Worm (Caenorhabditis elegans) whole organism, late embryonic: ENCODE results near the gene mam-5.
A peak's percentile ranks its signal among the peaks of the same experiment; 100 is the strongest.

ENCODE experiments used
- C08G9.2 ChIP-seq: sonication (generic microtip); optimal IDR thresholded peaks from 2 replicates; lab custom pipeline; 2016; ENCODE audit warnings: mild to moderate bottlenecking, missing genetic modification characterization, moderate library complexity, missing compliant biosample characterization
- F13H6.1 ChIP-seq: sonication (generic microtip); optimal IDR thresholded peaks from 2 replicates; lab custom pipeline; 2016; ENCODE audit warnings: missing genetic modification characterization, missing compliant biosample characterization
- Y22D7AL.16 ChIP-seq: sonication (generic microtip); optimal IDR thresholded peaks from 2 replicates; lab custom pipeline; 2016; ENCODE audit warnings: missing genetic modification characterization, missing compliant biosample characterization
- ceh-14 ChIP-seq: sonication (generic microtip); optimal IDR thresholded peaks from 2 replicates; lab custom pipeline; 2016; ENCODE audit warnings: missing genotype, missing genetic modification characterization, missing compliant biosample characterization
- ceh-18 ChIP-seq: sonication (generic microtip); optimal IDR thresholded peaks from 2 replicates; lab custom pipeline; 2016; ENCODE audit warnings: missing genetic modification characterization, missing compliant biosample characterization
- ceh-19 ChIP-seq: fragments of 200-800 bp; sonication (Bioruptor generic); optimal IDR thresholded peaks from 2 replicates; lab custom pipeline; 2018; ENCODE audit warnings: mild to moderate bottlenecking, missing genetic modification characterization, missing compliant biosample characterization
- ceh-2 ChIP-seq: sonication (generic microtip); optimal IDR thresholded peaks from 2 replicates; lab custom pipeline; 2016; ENCODE audit warnings: missing genotype, missing genetic modification characterization, missing compliant biosample characterization
- ceh-31 ChIP-seq: sonication (generic microtip); optimal IDR thresholded peaks from 2 replicates; lab custom pipeline; 2016; ENCODE audit warnings: missing genetic modification characterization, missing compliant biosample characterization
- ceh-34 ChIP-seq: sonication (generic microtip); optimal IDR thresholded peaks from 2 replicates; lab custom pipeline; 2016; ENCODE audit warnings: mild to moderate bottlenecking, missing genetic modification characterization, missing compliant biosample characterization
- ceh-6 ChIP-seq: fragments of 200-800 bp; sonication (Bioruptor generic); optimal IDR thresholded peaks from 2 replicates; lab custom pipeline; 2018; ENCODE audit warnings: mild to moderate bottlenecking, missing genetic modification characterization, missing compliant biosample characterization
- ceh-9 ChIP-seq: sonication (generic microtip); optimal IDR thresholded peaks from 2 replicates; lab custom pipeline; 2016; ENCODE audit warnings: mild to moderate bottlenecking, missing genetic modification characterization, inconsistent platforms, missing compliant biosample characterization
- dmd-4 ChIP-seq: sonication (generic microtip); optimal IDR thresholded peaks from 2 replicates; lab custom pipeline; 2016; ENCODE audit warnings: borderline replicate concordance, missing genetic modification characterization, missing compliant biosample characterization
- elt-4 ChIP-seq: sonication (generic microtip); optimal IDR thresholded peaks from 2 replicates; lab custom pipeline; 2016; ENCODE audit warnings: missing genetic modification characterization, missing compliant biosample characterization
- ets-4 ChIP-seq: sonication (generic microtip); optimal IDR thresholded peaks from 2 replicates; lab custom pipeline; 2016; ENCODE audit warnings: missing genetic modification characterization, missing compliant biosample characterization
- fax-1 ChIP-seq: sonication (generic microtip); optimal IDR thresholded peaks from 2 replicates; lab custom pipeline; 2016; ENCODE audit warnings: missing genotype, missing genetic modification characterization, missing compliant biosample characterization
- gmeb-2 ChIP-seq: sonication (generic microtip); optimal IDR thresholded peaks from 2 replicates; lab custom pipeline; 2016; ENCODE audit warnings: missing genetic modification characterization, inconsistent platforms, missing compliant biosample characterization
- hlh-8 ChIP-seq: sonication (generic microtip); optimal IDR thresholded peaks from 2 replicates; lab custom pipeline; 2016; ENCODE audit warnings: missing genotype, missing genetic modification characterization, missing compliant biosample characterization
- lim-6 ChIP-seq: sonication (generic microtip); optimal IDR thresholded peaks from 2 replicates; lab custom pipeline; 2016; ENCODE audit warnings: missing genetic modification characterization, missing compliant biosample characterization
- madf-2 ChIP-seq: sonication (generic microtip); optimal IDR thresholded peaks from 2 replicates; lab custom pipeline; 2017; ENCODE audit warnings: missing genetic modification characterization, missing compliant biosample characterization
- mec-3 ChIP-seq: sonication (generic microtip); optimal IDR thresholded peaks from 2 replicates; lab custom pipeline; 2016; ENCODE audit warnings: borderline replicate concordance, missing genetic modification characterization, missing compliant biosample characterization
- nfya-1 ChIP-seq: sonication (generic microtip); optimal IDR thresholded peaks from 2 replicates; lab custom pipeline; 2017; ENCODE audit warnings: missing genetic modification characterization, mild to moderate bottlenecking, missing compliant biosample characterization, antibody characterized with exemption, moderate library complexity
- nhr-11 ChIP-seq: fragments of 150-350 bp; optimal IDR thresholded peaks from 2 replicates; lab custom pipeline; 2014; ENCODE audit warnings: missing biosample characterization, missing genetic modification characterization
- pag-3 ChIP-seq: sonication (generic microtip); optimal IDR thresholded peaks from 2 replicates; lab custom pipeline; 2016; ENCODE audit warnings: missing compliant biosample characterization, missing genetic modification characterization, borderline replicate concordance
- pqm-1 ChIP-seq: sonication (generic microtip); optimal IDR thresholded peaks from 2 replicates; lab custom pipeline; 2016; ENCODE audit warnings: missing genetic modification characterization, missing compliant biosample characterization
- pros-1 ChIP-seq: fragments of 150-350 bp; optimal IDR thresholded peaks from 2 replicates; lab custom pipeline; 2014; ENCODE audit warnings: missing biosample characterization, missing genetic modification reagents, missing genetic modification characterization
- ref-2 ChIP-seq: sonication (generic microtip); optimal IDR thresholded peaks from 2 replicates; lab custom pipeline; 2016; ENCODE audit warnings: missing genetic modification characterization, missing compliant biosample characterization
- rnt-1 ChIP-seq: sonication (generic microtip); optimal IDR thresholded peaks from 2 replicates; lab custom pipeline; 2016; ENCODE audit warnings: missing genetic modification characterization, missing compliant biosample characterization
- sdc-2 ChIP-seq: sonication (generic microtip); optimal IDR thresholded peaks from 2 replicates; lab custom pipeline; 2016; ENCODE audit warnings: missing genotype, missing genetic modification characterization, missing compliant biosample characterization
- sox-2 ChIP-seq: fragments of 200-800 bp; sonication (Bioruptor generic); IDR thresholded peaks from 2 replicates; pipeline ENCODE4 v1.3.6; 2022; ENCODE audit warnings: missing genetic modification reagents, missing genetic modification characterization, missing compliant biosample characterization
- syd-9 ChIP-seq: sonication (generic microtip); optimal IDR thresholded peaks from 2 replicates; lab custom pipeline; 2016; ENCODE audit warnings: mild to moderate bottlenecking, missing genetic modification characterization, moderate library complexity, missing compliant biosample characterization
- tbx-2 ChIP-seq: sonication (generic microtip); optimal IDR thresholded peaks from 2 replicates; lab custom pipeline; 2016; ENCODE audit warnings: missing genetic modification characterization, missing compliant biosample characterization
- tbx-7 ChIP-seq: sonication (generic microtip); optimal IDR thresholded peaks from 2 replicates; lab custom pipeline; 2016; ENCODE audit warnings: missing genotype, missing genetic modification characterization, missing compliant biosample characterization
- unc-3 ChIP-seq, 2 experiments: fragments of 200-800 bp in 1 of 2; sonication (Bioruptor generic) in 1 of 2; sonication (generic microtip) in 1 of 2; conservative IDR thresholded peaks in 1 of 2; optimal IDR thresholded peaks in 1 of 2; 2 replicates each; pipeline versions ENCODE4 v1.3.6 to Lab custom; 2016 to 2022; ENCODE audit warnings: missing compliant biosample characterization in 2 of 2, missing genetic modification characterization in 2 of 2, missing genetic modification reagents in 1 of 2
- unc-42 ChIP-seq: sonication (generic microtip); optimal IDR thresholded peaks from 2 replicates; lab custom pipeline; 2016; ENCODE audit warnings: missing genotype, missing genetic modification characterization, missing compliant biosample characterization
- zip-5 ChIP-seq: sonication (generic microtip); optimal IDR thresholded peaks from 2 replicates; lab custom pipeline; 2016; ENCODE audit warnings: missing genetic modification characterization, missing compliant biosample characterization
- ztf-16 ChIP-seq: sonication (generic microtip); optimal IDR thresholded peaks from 2 replicates; lab custom pipeline; 2017; ENCODE audit warnings: missing genetic modification characterization, missing compliant biosample characterization

The mam-5 gene

ce11 chrV:9978425-9978824, 25.9 kb downstream of the mam-5 start (continued):
- TF ChIP-seq ceh-6 (GFP tag; lab: Kevin White, UChicago) (no peak), syd-9 (tag; lab: Kevin White, UChicago) (no peak), pqm-1 (tag; lab: Kevin White, UChicago) (no peak), Y22D7AL.16 (tag; lab: Kevin White, UChicago) (no peak), nhr-11 (tag; lab: Kevin White, UChicago) (no peak)

- peak; percentile 70 for TF ChIP-seq hlh-8 (tag; lab: Kevin White, UChicago)
- peak; percentile 16 for TF ChIP-seq madf-2 (tag; lab: Kevin White, UChicago)
- TF ChIP-seq ceh-2 (tag; lab: Kevin White, UChicago) = peak; percentile 81
- TF ChIP-seq pqm-1 (tag; lab: Kevin White, UChicago) = peak; percentile 40
- TF ChIP-seq ets-4 (tag; lab: Kevin White, UChicago) = peak; percentile 75
- peak; percentile 13 for TF ChIP-seq ztf-16 (tag; lab: Kevin White, UChicago)
- peak; percentile 26 for TF ChIP-seq nfya-1 (tag; lab: Kevin White, UChicago)
- TF ChIP-seq ceh-14 = peak; percentile 89
- TF ChIP-seq zip-5 (tag; lab: Kevin White, UChicago) = peak; percentile 32
- TF ChIP-seq dmd-4 (tag; lab: Kevin White, UChicago) = peak; percentile 70
- TF ChIP-seq F13H6.1 (tag; lab: Kevin White, UChicago) = peak; percentile 70
- peak; percentile 94 for TF ChIP-seq tbx-2
- TF ChIP-seq ref-2 (tag; lab: Kevin White, UChicago) = peak; percentile 92
- TF ChIP-seq tbx-7 (tag; lab: Kevin White, UChicago) = peak; percentile 63
- TF ChIP-seq lim-6 (tag; lab: Kevin White, UChicago) = peak; percentile 70
- TF ChIP-seq ceh-18 (tag; lab: Kevin White, UChicago) = peak; percentile 20
- TF ChIP-seq fax-1 (tag; lab: Kevin White, UChicago) = peak; percentile 61
- TF ChIP-seq ceh-31 = peak; percentile 96
- TF ChIP-seq unc-42 = peak; percentile 51
- TF ChIP-seq C08G9.2 (tag; lab: Kevin White, UChicago) = peak; percentile 77
- TF ChIP-seq ceh-34 (tag; lab: Kevin White, UChicago) = peak; percentile 40
- peak; percentile 72 for TF ChIP-seq rnt-1 (tag; lab: Kevin White, UChicago)
- peak; percentile 8 for TF ChIP-seq pros-1
Measured at ce11 chrV:9980731-9981483, 28.4 kb downstream of the mam-5 start, which contains the start of the genes ruvb-1 and tofu-1. Gene ruvb-1, minus strand, starts transcription at chrV:9980802. Gene tofu-1, plus strand, starts transcription at chrV:9981147.

ce11 chrV:9982568-9982967, 30.1 kb downstream of the mam-5 start, which contains the start of gene C27H6.9:
Gene C27H6.9, plus strand, starts transcription at chrV:9982868.
- TF ChIP-seq elt-4 (tag; lab: Kevin White, UChicago) = no peak
- TF ChIP-seq ztf-16 (tag; lab: Kevin White, UChicago) = no peak
- no peak for TF ChIP-seq unc-3 (GFP tag; conservative IDR thresholded peaks at IDR 0.05; lab: Robert Waterston, UW)
- no peak for TF ChIP-seq unc-3 (tag; optimal IDR thresholded peaks at IDR 0.05; lab: Kevin White, UChicago)
- no peak for TF ChIP-seq sdc-2 (tag; lab: Kevin White, UChicago)
- TF ChIP-seq gmeb-2 (tag; lab: Kevin White, UChicago) = no peak
- TF ChIP-seq ceh-18 (tag; lab: Kevin White, UChicago) = no peak
- TF ChIP-seq pqm-1 (tag; lab: Kevin White, UChicago) = no peak
- no peak for TF ChIP-seq zip-5 (tag; lab: Kevin White, UChicago)
- TF ChIP-seq sox-2 (GFP tag; lab: Robert Waterston, UW) = no peak
- TF ChIP-seq nfya-1 (tag; lab: Kevin White, UChicago) = no peak
- no peak for TF ChIP-seq tbx-2
- no peak for TF ChIP-seq mec-3 (tag; lab: Kevin White, UChicago)
- no peak for TF ChIP-seq ceh-9
- no peak for TF ChIP-seq ceh-2 (tag; lab: Kevin White, UChicago)
- TF ChIP-seq pros-1 = no peak
- no peak for TF ChIP-seq ceh-19 (GFP tag; lab: Kevin White, UChicago)
- no peak for TF ChIP-seq pag-3 (tag; lab: Kevin White, UChicago)
- no peak for TF ChIP-seq ref-2 (tag; lab: Kevin White, UChicago)
- no peak for TF ChIP-seq ceh-14
- TF ChIP-seq ceh-6 (GFP tag; lab: Kevin White, UChicago) = no peak
